Worm (Caenorhabditis elegans) whole organism, L1 larva: ENCODE measurements around the gene srsy-2.

Experiments
- C16A3.4 ChIP-seq: fragments of 150-350 bp; optimal IDR thresholded peaks from 2 replicates; lab custom pipeline; 2014; ENCODE audit warnings: missing biosample characterization, missing genetic modification characterization
- C34B4.2 ChIP-seq: sonication (generic microtip); optimal IDR thresholded peaks from 2 replicates; lab custom pipeline; 2017; ENCODE audit warnings: mild to moderate bottlenecking, missing genetic modification characterization, missing compliant biosample characterization
- alr-1 ChIP-seq: fragments of 200-800 bp; sonication (Bioruptor generic); optimal IDR thresholded peaks from 2 replicates; lab custom pipeline; 2018; ENCODE audit warnings: borderline replicate concordance, mild to moderate bottlenecking, missing genetic modification characterization, missing compliant biosample characterization
- aly-2 ChIP-seq: fragments of 150-350 bp; optimal IDR thresholded peaks from 2 replicates; lab custom pipeline; 2014; ENCODE audit warnings: missing biosample characterization, missing genetic modification characterization
- ama-1 ChIP-seq: fragments of 150-350 bp; optimal IDR thresholded peaks from 2 replicates; lab custom pipeline; 2014
- ceh-63 ChIP-seq: fragments of 200-800 bp; sonication (Bioruptor generic); optimal IDR thresholded peaks from 2 replicates; lab custom pipeline; 2018; ENCODE audit warnings: mild to moderate bottlenecking, missing genetic modification characterization, missing compliant biosample characterization
- ceh-8 ChIP-seq: fragments of 200-800 bp; sonication (Bioruptor generic); optimal IDR thresholded peaks from 2 replicates; lab custom pipeline; 2018; ENCODE audit warnings: mild to moderate bottlenecking, missing genetic modification characterization, moderate library complexity, missing compliant biosample characterization
- ceh-82 ChIP-seq, 3 experiments: fragments of 150-350 bp in 1 of 3; sonication (generic microtip) in 2 of 3; optimal IDR thresholded peaks; 2 replicates each; lab custom pipeline; 2014 to 2017; ENCODE audit warnings: missing biosample characterization in 3 of 3, missing genetic modification characterization in 3 of 3
- ceh-88 ChIP-seq: fragments of 200-800 bp; sonication (Bioruptor generic); IDR thresholded peaks from 2 replicates; pipeline ENCODE4 v1.3.6; 2022; ENCODE audit warnings: missing genetic modification characterization, missing compliant biosample characterization
- dpl-1 ChIP-seq, 3 experiments: fragments of 150-350 bp in 2 of 3; sonication (generic microtip) in 1 of 3; optimal IDR thresholded peaks; 2 replicates each; lab custom pipeline; 2014 to 2017; ENCODE audit warnings: missing biosample characterization in 3 of 3, missing genetic modification characterization in 3 of 3, missing genetic modification reagents in 3 of 3
- elt-2 ChIP-seq: sonication (generic microtip); optimal IDR thresholded peaks from 2 replicates; lab custom pipeline; 2016; ENCODE audit warnings: missing genetic modification characterization, mild to moderate bottlenecking, inconsistent platforms, missing compliant biosample characterization, missing genetic modification reagents
- fos-1 ChIP-seq: fragments of 150-350 bp; optimal IDR thresholded peaks from 2 replicates; lab custom pipeline; 2014; ENCODE audit warnings: missing biosample characterization, missing genetic modification characterization
- grh-1 ChIP-seq: fragments of 200-800 bp; sonication (Bioruptor generic); IDR thresholded peaks from 2 replicates; pipeline ENCODE4 v1.3.6; 2022; ENCODE audit warnings: missing genetic modification reagents, missing genetic modification characterization, missing compliant biosample characterization
- hpl-2 ChIP-seq: fragments of 150-350 bp; optimal IDR thresholded peaks from 2 replicates; lab custom pipeline; 2014; ENCODE audit warnings: missing biosample characterization, missing genetic modification reagents, missing genetic modification characterization
- lin-14 ChIP-seq: fragments of 200-800 bp; sonication (Bioruptor generic); optimal IDR thresholded peaks from 2 replicates; lab custom pipeline; 2018; ENCODE audit warnings: mild to moderate bottlenecking, missing genetic modification characterization, moderate library complexity, missing compliant biosample characterization
- lir-3 ChIP-seq: sonication (generic microtip); optimal IDR thresholded peaks from 2 replicates; lab custom pipeline; 2016; ENCODE audit warnings: mild to moderate bottlenecking, missing genetic modification characterization, moderate library complexity, missing compliant biosample characterization; ENCODE audit not compliant: poor library complexity
- lsy-2 ChIP-seq, 2 experiments: fragments of 150-350 bp; optimal IDR thresholded peaks; 2 replicates each; lab custom pipeline; 2014; ENCODE audit warnings: missing biosample characterization in 2 of 2, missing genetic modification characterization in 2 of 2
- mab-9 ChIP-seq: fragments of 200-800 bp; sonication (Bioruptor generic); IDR thresholded peaks from 2 replicates; pipeline ENCODE4 v1.3.6; 2022; ENCODE audit warnings: missing genetic modification reagents, missing genetic modification characterization, missing compliant biosample characterization
- mep-1 ChIP-seq: fragments of 150-350 bp; optimal IDR thresholded peaks from 2 replicates; lab custom pipeline; 2014; ENCODE audit warnings: missing biosample characterization, missing genetic modification characterization
- nhr-11 ChIP-seq: fragments of 150-350 bp; optimal IDR thresholded peaks from 2 replicates; lab custom pipeline; 2014; ENCODE audit warnings: missing biosample characterization, missing genetic modification characterization
- nhr-12 ChIP-seq: sonication (generic microtip); optimal IDR thresholded peaks from 2 replicates; lab custom pipeline; 2017; ENCODE audit warnings: missing biosample characterization, missing genetic modification characterization
- nhr-20 ChIP-seq: sonication (generic microtip); optimal IDR thresholded peaks from 2 replicates; lab custom pipeline; 2016; ENCODE audit warnings: mild to moderate bottlenecking, missing genetic modification characterization, missing compliant biosample characterization
- nhr-237 ChIP-seq: fragments of 150-350 bp; optimal IDR thresholded peaks from 2 replicates; lab custom pipeline; 2014; ENCODE audit warnings: missing biosample characterization, missing genetic modification characterization
- nhr-47 ChIP-seq: sonication (generic microtip); optimal IDR thresholded peaks from 2 replicates; lab custom pipeline; 2016; ENCODE audit warnings: mild to moderate bottlenecking, missing genetic modification characterization, moderate library complexity, missing compliant biosample characterization
- nhr-71 ChIP-seq: sonication (generic microtip); optimal IDR thresholded peaks from 2 replicates; lab custom pipeline; 2016; ENCODE audit warnings: mild to moderate bottlenecking, missing genetic modification characterization, moderate library complexity, missing compliant biosample characterization
- nhr-76 ChIP-seq: sonication (generic microtip); optimal IDR thresholded peaks from 2 replicates; lab custom pipeline; 2017; ENCODE audit warnings: missing biosample characterization, missing genetic modification characterization
- nhr-77 ChIP-seq: fragments of 150-350 bp; optimal IDR thresholded peaks from 2 replicates; lab custom pipeline; 2014; ENCODE audit warnings: missing biosample characterization, missing genetic modification characterization
- nhr-84 ChIP-seq: sonication (generic microtip); optimal IDR thresholded peaks from 2 replicates; lab custom pipeline; 2017; ENCODE audit warnings: missing biosample characterization, missing genetic modification characterization
- nhr-90 ChIP-seq: sonication (generic microtip); optimal IDR thresholded peaks from 2 replicates; lab custom pipeline; 2016; ENCODE audit warnings: mild to moderate bottlenecking, missing genetic modification characterization, missing compliant biosample characterization; ENCODE audit not compliant: poor library complexity
- pax-3 ChIP-seq: fragments of 200-800 bp; sonication (Bioruptor generic); optimal IDR thresholded peaks from 2 replicates; lab custom pipeline; 2018; ENCODE audit warnings: mild to moderate bottlenecking, missing genetic modification characterization, moderate library complexity, missing compliant biosample characterization
- rnt-1 ChIP-seq: sonication (generic microtip); optimal IDR thresholded peaks from 2 replicates; lab custom pipeline; 2016; ENCODE audit warnings: mild to moderate bottlenecking, missing genetic modification characterization, moderate library complexity, missing compliant biosample characterization
- sox-4 ChIP-seq: sonication (generic microtip); optimal IDR thresholded peaks from 2 replicates; lab custom pipeline; 2016; ENCODE audit warnings: missing genetic modification characterization, missing compliant biosample characterization
- sptf-1 ChIP-seq: fragments of 150-350 bp; optimal IDR thresholded peaks from 2 replicates; lab custom pipeline; 2014; ENCODE audit warnings: missing biosample characterization, missing genetic modification characterization
- sup-37 ChIP-seq: fragments of 200-800 bp; sonication (Bioruptor generic); optimal IDR thresholded peaks from 2 replicates; lab custom pipeline; 2018; ENCODE audit warnings: mild to moderate bottlenecking, missing genetic modification characterization, missing compliant biosample characterization
- tbx-2 ChIP-seq: sonication (generic microtip); optimal IDR thresholded peaks from 2 replicates; lab custom pipeline; 2016; ENCODE audit warnings: missing genetic modification characterization, missing compliant biosample characterization
- unc-130 ChIP-seq: fragments of 150-350 bp; optimal IDR thresholded peaks from 2 replicates; lab custom pipeline; 2017; ENCODE audit warnings: missing biosample characterization, missing genetic modification characterization, inconsistent platforms
- unc-62 ChIP-seq: fragments of 150-350 bp; optimal IDR thresholded peaks from 2 replicates; lab custom pipeline; 2014; ENCODE audit warnings: missing biosample characterization, missing genetic modification reagents, missing genetic modification characterization
- unc-98 ChIP-seq: fragments of 200-800 bp; sonication (Bioruptor generic); IDR thresholded peaks from 2 replicates; pipeline ENCODE4 v1.3.6; 2022; ENCODE audit warnings: missing genetic modification characterization, missing compliant biosample characterization
- vab-15 ChIP-seq: sonication (generic microtip); optimal IDR thresholded peaks from 2 replicates; lab custom pipeline; 2017; ENCODE audit warnings: missing genotype, mild to moderate bottlenecking, missing genetic modification characterization, missing compliant biosample characterization
- xbp-1 ChIP-seq: sonication (generic microtip); optimal IDR thresholded peaks from 2 replicates; lab custom pipeline; 2016; ENCODE audit warnings: missing genetic modification characterization, missing compliant biosample characterization
- ztf-11 ChIP-seq, 2 experiments: sonication (generic microtip); optimal IDR thresholded peaks; 2 replicates each; lab custom pipeline; 2016 to 2017; ENCODE audit warnings: missing genetic modification characterization in 2 of 2, missing biosample characterization in 1 of 2, missing compliant biosample characterization in 1 of 2
- ztf-4 ChIP-seq: fragments of 150-350 bp; optimal IDR thresholded peaks from 2 replicates; lab custom pipeline; 2014; ENCODE audit warnings: missing biosample characterization, missing genetic modification characterization

Gene srsy-2

DNA sequence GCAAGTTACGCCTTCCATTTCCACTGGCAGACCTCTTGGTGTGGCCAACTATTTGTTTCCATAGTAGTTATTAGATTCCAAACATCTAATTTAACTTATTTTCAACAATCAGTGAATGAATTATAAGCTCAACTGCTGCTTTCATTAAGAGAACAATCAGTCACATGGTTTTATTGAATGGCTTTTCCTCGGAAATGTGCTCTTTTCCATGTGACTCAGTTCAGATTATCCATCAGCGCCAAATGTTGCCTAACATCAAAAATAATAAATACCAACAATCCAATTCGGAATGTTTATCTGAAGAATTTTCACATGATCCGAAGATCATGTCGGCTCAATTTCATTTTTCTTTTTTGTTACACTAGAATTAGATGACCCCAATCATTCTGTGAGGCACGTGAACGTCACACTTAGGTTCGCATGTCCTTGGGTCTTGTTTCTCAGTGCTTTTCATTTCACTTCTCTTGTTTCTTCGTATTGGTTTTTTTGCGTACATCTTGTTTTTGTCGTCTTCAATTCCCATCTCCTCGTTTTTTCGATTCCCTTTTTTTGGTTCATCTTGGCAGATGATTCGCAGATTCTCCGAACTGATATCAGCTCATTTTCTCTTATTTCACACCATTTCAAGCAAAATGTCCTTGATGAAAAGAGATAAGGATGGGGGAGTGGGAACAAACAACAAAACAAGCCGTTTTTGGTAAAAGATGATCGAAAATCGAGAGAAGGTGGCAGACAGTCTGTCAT, 50.6 kb downstream of the srsy-2 start (continued):
- TF ChIP-seq nhr-237 (tag; lab: Kevin White, UChicago) = no peak
- TF ChIP-seq sup-37 = no peak
- no peak for TF ChIP-seq ceh-88 (GFP tag; lab: Robert Waterston, UW)
- no peak for TF ChIP-seq ceh-8 (GFP tag; lab: Kevin White, UChicago)
- TF ChIP-seq unc-62 (GFP tag; lab: Kevin White, UChicago) = no peak
- peak; percentile 60 for TF ChIP-seq nhr-71 (tag; lab: Kevin White, UChicago)
- no peak for TF ChIP-seq nhr-84 (tag; lab: Kevin White, UChicago)
- TF ChIP-seq nhr-20 (tag; lab: Kevin White, UChicago) = peak; percentile 50
- no peak for TF ChIP-seq nhr-12 (tag; lab: Kevin White, UChicago)
- TF ChIP-seq ztf-4 (tag; lab: Kevin White, UChicago) = no peak
- TF ChIP-seq lsy-2 (tag; optimal IDR thresholded peaks at IDR 0.05; lab: Kevin White, UChicago) = peak in 1 of 2 experiments; percentile 31
- no peak for TF ChIP-seq pax-3
- TF ChIP-seq unc-130 (tag; lab: Kevin White, UChicago) = peak; percentile 20
- TF ChIP-seq fos-1 (tag; lab: Kevin White, UChicago) = no peak
- no peak for TF ChIP-seq tbx-2 (tag; lab: Kevin White, UChicago)
- TF ChIP-seq nhr-77 (tag; lab: Kevin White, UChicago) = no peak
- no peak for TF ChIP-seq dpl-1 (GFP tag; optimal IDR thresholded peaks at IDR 0.05; lab: Kevin White, UChicago)
- TF ChIP-seq alr-1 = no peak
- TF ChIP-seq ama-1 (lab: Kevin White, UChicago) = no peak
- no peak for TF ChIP-seq grh-1
- peak; percentile 7 for TF ChIP-seq nhr-47 (tag; lab: Kevin White, UChicago)
- TF ChIP-seq lir-3 = no peak
- TF ChIP-seq ztf-11 (tag; optimal IDR thresholded peaks at IDR 0.05; lab: Kevin White, UChicago) = no peak
- no peak for TF ChIP-seq nhr-11 (tag; lab: Kevin White, UChicago)
- no peak for TF ChIP-seq elt-2 (tag; lab: Kevin White, UChicago)
- TF ChIP-seq mab-9 = no peak
- TF ChIP-seq nhr-90 = no peak
- TF ChIP-seq xbp-1 (tag; lab: Kevin White, UChicago) = no peak
- no peak for TF ChIP-seq hpl-2 (GFP tag; lab: Kevin White, UChicago)
- TF ChIP-seq mep-1 = no peak
- TF ChIP-seq aly-2 (tag; lab: Kevin White, UChicago) = no peak
- TF ChIP-seq sox-4 (tag; lab: Kevin White, UChicago) = no peak
- no peak for TF ChIP-seq nhr-76 (tag; lab: Kevin White, UChicago)
- TF ChIP-seq C34B4.2 (tag; lab: Kevin White, UChicago) = no peak
- no peak for TF ChIP-seq vab-15 (tag; lab: Kevin White, UChicago)
- peak; percentile 81 for TF ChIP-seq lin-14 (GFP tag; lab: Kevin White, UChicago)
- no peak for TF ChIP-seq sptf-1
- no peak for TF ChIP-seq unc-98 (GFP tag; lab: Robert Waterston, UW)
- TF ChIP-seq C16A3.4 (tag; lab: Kevin White, UChicago) = no peak
- TF ChIP-seq ceh-82 (tag; optimal IDR thresholded peaks at IDR 0.05; lab: Kevin White, UChicago) = no peak
- no peak for TF ChIP-seq ceh-63 (GFP tag; lab: Kevin White, UChicago)

DNA sequence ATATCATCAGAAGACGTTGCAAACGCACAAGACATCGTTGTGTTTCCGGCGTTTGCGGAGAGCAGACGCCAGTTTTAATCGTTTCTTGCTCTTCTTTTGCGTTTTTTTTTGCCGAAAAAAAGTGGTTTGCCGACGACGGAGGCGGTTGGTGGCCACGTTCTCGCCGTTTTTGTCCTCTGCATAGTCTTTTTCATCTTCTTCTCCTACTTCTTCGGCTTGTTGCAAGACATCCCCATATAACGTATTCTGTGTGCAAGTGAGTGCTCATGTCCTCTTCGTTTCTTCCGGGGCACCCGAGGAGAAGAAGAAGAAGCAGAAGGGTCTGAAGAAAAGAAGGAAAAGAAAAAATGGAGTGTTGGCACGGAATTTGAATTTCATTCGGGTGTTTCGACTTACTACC, 51.9 kb downstream of the srsy-2 start:
- no peak for TF ChIP-seq rnt-1 (tag; lab: Kevin White, UChicago)
- peak; percentile 78 for TF ChIP-seq lin-14 (GFP tag; lab: Kevin White, UChicago)
- TF ChIP-seq ceh-82 (tag; optimal IDR thresholded peaks at IDR 0.05; lab: Kevin White, UChicago) = peak in 1 of 3 experiments; percentile 35
